Worm (Caenorhabditis elegans) whole organism, young adult: Measurements from ENCODE around the gene F58G6.3.

Experiments
- B0035.1 ChIP-seq: sonication (generic microtip); optimal IDR thresholded peaks from 2 replicates; lab custom pipeline; 2016; ENCODE audit warnings: missing genetic modification characterization, mild to moderate bottlenecking, missing compliant biosample characterization, missing genotype, missing genetic modification reagents
- F57A8.1 ChIP-seq: fragments of 200-800 bp; sonication (Bioruptor generic); optimal IDR thresholded peaks from 2 replicates; lab custom pipeline; 2018; ENCODE audit warnings: mild to moderate bottlenecking, missing genetic modification characterization, moderate library complexity, missing compliant biosample characterization
- dpl-1 ChIP-seq: fragments of 150-350 bp; optimal IDR thresholded peaks from 2 replicates; lab custom pipeline; 2014; ENCODE audit warnings: missing biosample characterization, missing genetic modification reagents, missing genetic modification characterization
- efl-1 ChIP-seq: fragments of 150-350 bp; optimal IDR thresholded peaks from 2 replicates; lab custom pipeline; 2014; ENCODE audit warnings: missing biosample characterization, missing genetic modification reagents, missing genetic modification characterization
- him-1 ChIP-seq: sonication (generic microtip); optimal IDR thresholded peaks from 2 replicates; lab custom pipeline; 2016; ENCODE audit warnings: missing genotype, missing genetic modification reagents, missing genetic modification characterization, missing compliant biosample characterization
- hlh-26 ChIP-seq: fragments of 200-800 bp; sonication (Bioruptor generic); conservative IDR thresholded peaks from 2 replicates; pipeline ENCODE4 v1.3.6; 2022; ENCODE audit warnings: missing genetic modification reagents, missing genetic modification characterization, missing compliant biosample characterization
- lin-26 ChIP-seq: fragments of 200-800 bp; sonication (Bioruptor generic); IDR thresholded peaks from 2 replicates; pipeline ENCODE4 v1.3.6; 2022; ENCODE audit warnings: missing genetic modification reagents, missing genetic modification characterization, missing compliant biosample characterization
- unc-62 ChIP-seq: fragments of 150-350 bp; optimal IDR thresholded peaks from 2 replicates; lab custom pipeline; 2014; ENCODE audit warnings: missing biosample characterization, missing genetic modification reagents, missing genetic modification characterization

DNA sequence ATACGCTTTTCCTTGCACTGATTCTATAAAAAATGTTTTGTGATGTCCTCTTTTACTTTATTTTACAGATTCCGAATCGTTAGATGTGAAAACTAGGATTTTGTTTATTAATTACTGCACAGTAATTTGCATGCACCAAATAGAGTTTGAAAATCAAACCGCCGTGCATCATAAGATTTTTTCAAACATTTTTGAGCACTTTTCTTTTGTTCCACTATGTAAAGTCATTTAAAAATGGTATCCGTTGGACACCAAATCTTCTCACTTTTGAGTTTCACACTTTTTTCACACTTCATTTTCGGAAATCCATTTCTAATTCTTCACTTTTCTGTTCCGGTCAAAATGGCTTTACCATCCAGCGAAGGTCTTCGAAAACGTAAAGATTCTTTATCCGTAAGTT lies 10.1 kb upstream of the F58G6.3 start, which contains the start of gene degl-2:
- TF ChIP-seq efl-1 (no peak), lin-26 (GFP tag; lab: Robert Waterston, UW) (no peak), hlh-26 (GFP tag; lab: Robert Waterston, UW) (no peak), B0035.1 (tag; lab: Kevin White, UChicago) (no peak), unc-62 (GFP tag; lab: Kevin White, UChicago) (no peak), dpl-1 (GFP tag; lab: Kevin White, UChicago) (no peak), F57A8.1 (no peak), him-1 (tag; lab: Kevin White, UChicago) (no peak)
